Worm (Caenorhabditis elegans): Measurements from ENCODE around the gene oac-6.

DNA sequence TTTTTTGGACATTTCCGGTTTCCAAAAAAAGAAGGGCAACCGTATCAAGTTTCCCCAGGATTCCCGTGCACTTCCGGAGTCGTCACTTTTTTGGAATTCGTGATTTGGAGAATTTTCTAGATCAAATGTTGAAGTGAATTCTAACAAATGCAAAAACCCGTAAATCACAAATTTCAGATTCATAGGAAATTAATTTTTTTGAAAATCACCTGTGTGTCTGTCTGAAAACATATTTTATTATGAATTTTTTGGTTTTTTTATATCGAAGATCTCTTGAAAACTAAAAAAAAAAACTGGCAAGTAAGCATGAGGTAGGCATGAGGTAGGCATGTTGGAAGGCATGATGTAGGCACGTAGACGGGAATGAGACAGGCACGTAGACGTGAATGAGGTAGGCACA is 47.5 kb downstream of the oac-6 start:
- TF ChIP-seq ZK546.5 (tag; optimal IDR thresholded peaks at IDR 0.05) (no peak), aly-2 (tag; optimal IDR thresholded peaks at IDR 0.05) (no peak), pha-4 (tag; optimal IDR thresholded peaks at IDR 0.05) (no peak)
